Fruit fly (Drosophila melanogaster) whole organism, embryonic: ENCODE measurements around the gene CG15890.

Experiments
- Atf3 ChIP-seq: fragments of 200-800 bp; sonication (Bioruptor generic); optimal IDR thresholded peaks from 3 replicates; lab custom pipeline; 2016; ENCODE audit warnings: missing biosample characterization, missing genetic modification characterization
- CG10209 ChIP-seq: fragments of 200-800 bp; sonication (Bioruptor generic); optimal IDR thresholded peaks from 3 replicates; lab custom pipeline; 2017; ENCODE audit warnings: missing biosample characterization, mild to moderate bottlenecking, missing genetic modification characterization, missing genetic modification reagents
- CG1024 ChIP-seq: fragments of 200-800 bp; sonication (Bioruptor generic); IDR thresholded peaks from 2 replicates; pipeline ENCODE4 v1.3.6; 2022; ENCODE audit warnings: missing biosample characterization, missing genetic modification characterization
- CG10462 ChIP-seq: fragments of 200-800 bp; sonication (Bioruptor generic); optimal IDR thresholded peaks from 2 replicates; lab custom pipeline; 2016; ENCODE audit warnings: missing biosample characterization, missing genetic modification characterization
- CG10979 ChIP-seq: fragments of 200-800 bp; sonication (Bioruptor generic); optimal IDR thresholded peaks from 2 replicates; lab custom pipeline; 2018; ENCODE audit warnings: missing biosample characterization, mild to moderate bottlenecking, missing genetic modification characterization, moderate library complexity
- CG12104 ChIP-seq: fragments of 200-800 bp; sonication (Bioruptor generic); optimal IDR thresholded peaks from 3 replicates; lab custom pipeline; 2016; ENCODE audit warnings: missing biosample characterization, missing genetic modification characterization
- CG17385 ChIP-seq: fragments of 200-800 bp; sonication (Bioruptor generic); optimal IDR thresholded peaks from 3 replicates; lab custom pipeline; 2018; ENCODE audit warnings: missing biosample characterization, mild to moderate bottlenecking, missing genetic modification characterization
- CG17802 ChIP-seq: fragments of 200-800 bp; sonication (Bioruptor generic); optimal IDR thresholded peaks from 2 replicates; lab custom pipeline; 2018; ENCODE audit warnings: missing biosample characterization, mild to moderate bottlenecking, missing genetic modification characterization, moderate library complexity
- CG30431 ChIP-seq: fragments of 200-800 bp; sonication (Bioruptor generic); optimal IDR thresholded peaks from 2 replicates; lab custom pipeline; 2017; ENCODE audit warnings: missing biosample characterization, missing genetic modification characterization
- CG33213 ChIP-seq: fragments of 200-800 bp; sonication (Bioruptor generic); optimal IDR thresholded peaks from 3 replicates; lab custom pipeline; 2016; ENCODE audit warnings: missing biosample characterization, missing genetic modification characterization
- CG33557 ChIP-seq: fragments of 200-800 bp; sonication (Bioruptor generic); optimal IDR thresholded peaks from 2 replicates; lab custom pipeline; 2019; ENCODE audit warnings: missing biosample characterization, mild to moderate bottlenecking, missing genetic modification characterization, moderate library complexity
- CG6765 ChIP-seq: fragments of 200-800 bp; sonication (Bioruptor generic); optimal IDR thresholded peaks from 3 replicates; lab custom pipeline; 2017; ENCODE audit warnings: missing biosample characterization, mild to moderate bottlenecking, missing genetic modification characterization
- CG8089 ChIP-seq: fragments of 200-800 bp; sonication (Bioruptor generic); optimal IDR thresholded peaks from 3 replicates; lab custom pipeline; 2016; ENCODE audit warnings: missing biosample characterization, missing genetic modification characterization
- CG8290 ChIP-seq, 3 experiments: fragments of 200-800 bp; sonication (Bioruptor generic); optimal IDR thresholded peaks; 2 replicates each; lab custom pipeline; 2016 to 2019; ENCODE audit warnings: missing biosample characterization in 3 of 3, missing genetic modification characterization in 3 of 3, mild to moderate bottlenecking in 2 of 3, moderate library complexity in 1 of 3
- D ChIP-seq, 2 experiments: fragments of 200-800 bp in 1 of 2; fragments of >200 bp in 1 of 2; sonication (Bioruptor generic) in 1 of 2; optimal IDR thresholded peaks; 2 replicates in 1 of 2; 3 replicates in 1 of 2; lab custom pipeline; 2017; ENCODE audit warnings: mild to moderate bottlenecking in 1 of 2, missing biosample characterization in 1 of 2, missing genetic modification characterization in 1 of 2, missing genetic modification reagents in 1 of 2
- HLH3B ChIP-seq: fragments of 200-800 bp; sonication (Bioruptor generic); IDR thresholded peaks from 2 replicates; pipeline ENCODE4 v1.3.6; 2022; ENCODE audit warnings: missing biosample characterization, missing genetic modification characterization
- HLHmδ ChIP-seq: fragments of 200-800 bp; sonication (Bioruptor generic); optimal IDR thresholded peaks from 2 replicates; lab custom pipeline; 2018; ENCODE audit warnings: missing biosample characterization, mild to moderate bottlenecking, missing genetic modification characterization, moderate library complexity
- HmgD ChIP-seq: fragments of 200-800 bp; sonication (Bioruptor generic); optimal IDR thresholded peaks from 3 replicates; lab custom pipeline; 2016; ENCODE audit warnings: missing biosample characterization, missing genetic modification characterization
- Hr3 ChIP-seq: fragments of 200-800 bp; sonication (Bioruptor generic); optimal IDR thresholded peaks from 3 replicates; lab custom pipeline; 2016; ENCODE audit warnings: missing biosample characterization, missing genetic modification characterization
- MBD-R2 ChIP-seq: fragments of 200-800 bp; sonication (Bioruptor generic); IDR thresholded peaks from 2 replicates; pipeline ENCODE4 v1.3.6; 2022; ENCODE audit warnings: missing biosample characterization, missing genetic modification characterization
- Med ChIP-seq: fragments of 200-800 bp; sonication (Bioruptor generic); peaks from one replicate; lab custom pipeline; 2016; ENCODE audit warnings: missing biosample characterization, missing genetic modification characterization, mild to moderate bottlenecking, inconsistent platforms, moderate library complexity
- Mrtf ChIP-seq: fragments of 200-800 bp; sonication (Bioruptor generic); IDR thresholded peaks from 3 replicates; pipeline ENCODE4 v1.3.6; 2022; ENCODE audit warnings: missing biosample characterization, missing genetic modification characterization
- Oli ChIP-seq: fragments of 200-800 bp; sonication (Bioruptor generic); optimal IDR thresholded peaks from 2 replicates; lab custom pipeline; 2018; ENCODE audit warnings: missing biosample characterization, mild to moderate bottlenecking, missing genetic modification characterization, moderate library complexity
- Optix ChIP-seq: fragments of 200-800 bp; sonication (Bioruptor generic); IDR thresholded peaks from 3 replicates; pipeline ENCODE4 v1.3.6; 2022; ENCODE audit warnings: missing biosample characterization, missing genetic modification characterization
- Pdp1 ChIP-seq, 2 experiments: fragments of 200-800 bp; sonication (Bioruptor generic); optimal IDR thresholded peaks; 3 replicates each; lab custom pipeline; 2016; ENCODE audit warnings: missing biosample characterization in 2 of 2, missing genetic modification characterization in 2 of 2, mild to moderate bottlenecking in 1 of 2, moderate library complexity in 1 of 2
- Taf1 ChIP-seq: fragments of 200-800 bp; sonication (Bioruptor generic); IDR thresholded peaks from 2 replicates; pipeline ENCODE4 v1.3.6; 2022; ENCODE audit warnings: missing biosample characterization, missing genetic modification characterization
- ap ChIP-seq: fragments of 200-800 bp; sonication (Bioruptor generic); IDR thresholded peaks from 2 replicates; pipeline ENCODE4 v1.3.6; 2022; ENCODE audit warnings: missing biosample characterization, missing genetic modification characterization
- ash1 ChIP-seq: fragments of 200-800 bp; sonication (Bioruptor generic); optimal IDR thresholded peaks from 2 replicates; lab custom pipeline; 2018; ENCODE audit warnings: missing biosample characterization, mild to moderate bottlenecking, missing genetic modification characterization
- bab2 ChIP-seq: fragments of 200-800 bp; sonication (Bioruptor generic); optimal IDR thresholded peaks from 2 replicates; lab custom pipeline; 2016; ENCODE audit warnings: missing biosample characterization, missing genetic modification characterization
- cato ChIP-seq: fragments of 200-800 bp; sonication (Bioruptor generic); optimal IDR thresholded peaks from 2 replicates; lab custom pipeline; 2016; ENCODE audit warnings: missing biosample characterization, missing genetic modification characterization, borderline replicate concordance
- cwo ChIP-seq: fragments of 200-800 bp; sonication (Bioruptor generic); optimal IDR thresholded peaks from 3 replicates; lab custom pipeline; 2017; ENCODE audit warnings: missing biosample characterization, missing genetic modification characterization, mild to moderate bottlenecking, moderate library complexity, missing genetic modification reagents
- dimm ChIP-seq: fragments of 200-800 bp; sonication (Bioruptor generic); IDR thresholded peaks from 2 replicates; pipeline ENCODE4 v1.3.6; 2022; ENCODE audit warnings: missing biosample characterization, missing genetic modification characterization
- dysf ChIP-seq: fragments of 200-800 bp; sonication (Bioruptor generic); IDR thresholded peaks from 3 replicates; pipeline ENCODE4 v1.3.6; 2022; ENCODE audit warnings: missing biosample characterization, missing genetic modification characterization
- eyg ChIP-seq: fragments of 200-800 bp; sonication (Bioruptor generic); optimal IDR thresholded peaks from 3 replicates; lab custom pipeline; 2016; ENCODE audit warnings: missing biosample characterization, missing genetic modification characterization
- gem ChIP-seq: fragments of 200-800 bp; sonication (Bioruptor generic); optimal IDR thresholded peaks from 2 replicates; lab custom pipeline; 2019; ENCODE audit warnings: missing biosample characterization, mild to moderate bottlenecking, missing genetic modification characterization, moderate library complexity
- hkb ChIP-seq, 2 experiments: fragments of 200-800 bp in 1 of 2; fragments of >200 bp in 1 of 2; sonication (Bioruptor generic) in 1 of 2; IDR thresholded peaks in 1 of 2; optimal IDR thresholded peaks in 1 of 2; 2 replicates each; pipeline versions ENCODE4 v1.3.6 to Lab custom; 2017 to 2022; ENCODE audit warnings: missing biosample characterization in 1 of 2, missing genetic modification characterization in 1 of 2
- ind ChIP-seq: fragments of 200-800 bp; sonication (Bioruptor generic); optimal IDR thresholded peaks from 3 replicates; lab custom pipeline; 2016; ENCODE audit warnings: missing biosample characterization, missing genetic modification characterization
- inv ChIP-seq: fragments of 200-800 bp; sonication (Bioruptor generic); IDR thresholded peaks from 2 replicates; pipeline ENCODE4 v1.3.6; 2022; ENCODE audit warnings: missing biosample characterization, missing genetic modification characterization; ENCODE audit not compliant: partially characterized antibody
- kni ChIP-seq: fragments of 200-800 bp; sonication (Bioruptor generic); optimal IDR thresholded peaks from 3 replicates; lab custom pipeline; 2017; ENCODE audit warnings: mild to moderate bottlenecking, missing biosample characterization, missing genetic modification reagents, missing genetic modification characterization
- nom ChIP-seq: fragments of 200-800 bp; sonication (Bioruptor generic); optimal IDR thresholded peaks from 2 replicates; lab custom pipeline; 2017; ENCODE audit warnings: missing biosample characterization, missing genetic modification characterization, mild to moderate bottlenecking, moderate library complexity, missing genetic modification reagents
- pan ChIP-seq, 4 experiments: fragments of >200 bp in 3 of 4; fragments of 200-800 bp in 1 of 4; sonication (Bioruptor generic) in 1 of 4; optimal IDR thresholded peaks in 3 of 4; IDR thresholded peaks in 1 of 4; 2 replicates each; pipeline versions ENCODE4 v1.3.6 to Lab custom; 2017 to 2022; ENCODE audit warnings: missing biosample characterization in 2 of 4, missing genetic modification characterization in 2 of 4, mixed read lengths in 1 of 4
- psq ChIP-seq: fragments of 200-800 bp; sonication (Bioruptor generic); optimal IDR thresholded peaks from 2 replicates; lab custom pipeline; 2017; ENCODE audit warnings: missing biosample characterization, missing genetic modification characterization
- ro ChIP-seq: fragments of 200-800 bp; sonication (Bioruptor generic); IDR thresholded peaks from 2 replicates; pipeline ENCODE4 v1.3.6; 2022; ENCODE audit warnings: missing biosample characterization, missing genetic modification characterization
- sens ChIP-seq: fragments of 200-800 bp; sonication (Bioruptor generic); peaks from one replicate; lab custom pipeline; 2016; ENCODE audit warnings: missing biosample characterization, missing genetic modification characterization
- slou ChIP-seq: fragments of 200-800 bp; sonication (Bioruptor generic); optimal IDR thresholded peaks from 3 replicates; lab custom pipeline; 2016; ENCODE audit warnings: missing biosample characterization, missing genetic modification characterization
- sqz ChIP-seq: fragments of 200-800 bp; sonication (Bioruptor generic); optimal IDR thresholded peaks from 3 replicates; lab custom pipeline; 2018; ENCODE audit warnings: missing biosample characterization, mild to moderate bottlenecking, missing genetic modification characterization
- trh ChIP-seq: fragments of 200-800 bp; sonication (Bioruptor generic); optimal IDR thresholded peaks from 2 replicates; lab custom pipeline; 2016; ENCODE audit warnings: missing biosample characterization, missing genetic modification characterization
- tx ChIP-seq: fragments of 200-800 bp; sonication (Bioruptor generic); optimal IDR thresholded peaks from 2 replicates; lab custom pipeline; 2016; ENCODE audit warnings: missing biosample characterization, missing genetic modification characterization
- yki ChIP-seq: fragments of >200 bp; optimal IDR thresholded peaks from 3 replicates; lab custom pipeline; 2018
- zfh1 ChIP-seq: fragments of 200-800 bp; sonication (Bioruptor generic); IDR thresholded peaks from 3 replicates; pipeline ENCODE4 v1.3.6; 2022; ENCODE audit warnings: missing biosample characterization, missing genetic modification characterization

CG15890 gene

DNA sequence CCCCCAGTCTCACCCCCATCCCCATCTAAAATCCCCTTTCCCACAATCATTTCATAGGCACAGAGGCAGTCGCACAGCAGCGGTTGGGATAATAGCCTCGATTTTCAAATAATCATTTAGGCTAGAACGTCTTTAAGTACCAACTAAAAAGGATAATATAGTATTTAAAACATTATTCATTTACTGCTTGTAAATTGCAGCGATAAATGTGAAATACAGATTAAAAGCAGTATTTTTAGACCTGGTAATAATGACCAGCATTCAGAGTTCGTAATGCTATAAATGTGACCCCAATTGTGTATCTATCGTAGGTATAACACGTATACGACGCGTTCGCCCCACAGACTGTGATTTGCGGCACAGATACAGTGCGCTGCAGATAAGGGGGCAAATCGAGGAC lies 38.0 kb downstream of the CG15890 start (continued):
- TF ChIP-seq CG8089 (GFP tag; lab: Kevin White, UChicago) (no peak), pan (optimal IDR thresholded peaks at IDR 0.05; lab: Kevin White, UChicago) (no peak), pan (GFP tag; optimal IDR thresholded peaks at IDR 0.05 in 1 of 2, IDR thresholded peaks at IDR 0.05 in 1 of 2) (peak in 1 of 2 experiments; percentile 38), gem (peak; percentile 61), cato (GFP tag; lab: Kevin White, UChicago) (no peak), CG17802 (tag; lab: Kevin White, UChicago) (no peak), eyg (no peak), CG30431 (no peak), CG17385 (GFP tag; lab: Kevin White, UChicago) (peak; percentile 13), ap (no peak), bab2 (no peak), hkb (optimal IDR thresholded peaks at IDR 0.05; lab: Kevin White, UChicago) (no peak), hkb (GFP tag; IDR thresholded peaks at IDR 0.05; lab: Robert Waterston, UW) (peak; percentile 37; the same call in 1 of the 2 replicates), tx (GFP tag; lab: Kevin White, UChicago) (no peak), zfh1 (GFP tag; lab: Robert Waterston, UW) (no peak), cwo (GFP tag; lab: Kevin White, UChicago) (peak; percentile 22), CG12104 (GFP tag; lab: Kevin White, UChicago) (no peak), CG10462 (GFP tag; lab: Kevin White, UChicago) (no peak), kni (GFP tag; lab: Kevin White, UChicago) (no peak), HLH3B (GFP tag; lab: Robert Waterston, UW) (no peak), yki (lab: Kevin White, UChicago) (no peak), sqz (GFP tag; lab: Kevin White, UChicago) (no peak), Atf3 (GFP tag; lab: Kevin White, UChicago) (no peak), trh (GFP tag; lab: Kevin White, UChicago) (no peak), Hr3 (GFP tag; lab: Kevin White, UChicago) (no peak), Pdp1 (GFP tag; optimal IDR thresholded peaks at IDR 0.05; lab: Kevin White, UChicago) (no peak), dimm (GFP tag; lab: Robert Waterston, UW) (no peak), Taf1 (GFP tag; lab: Robert Waterston, UW) (no peak), Mrtf (GFP tag; lab: Robert Waterston, UW) (peak; percentile 21; the same call in 1 of the 3 replicates), Oli (tag; lab: Kevin White, UChicago) (peak; percentile 40), CG10209 (GFP tag; lab: Kevin White, UChicago) (peak; percentile 37), psq (GFP tag; lab: Kevin White, UChicago) (no peak), dysf (GFP tag; lab: Robert Waterston, UW) (peak; percentile 67), HLHmδ (no peak), Med (GFP tag; lab: Kevin White, UChicago) (peak; percentile 65), Optix (GFP tag; lab: Robert Waterston, UW) (no peak), slou (GFP tag; lab: Kevin White, UChicago) (no peak), HmgD (GFP tag; lab: Kevin White, UChicago) (no peak), CG6765 (GFP tag; lab: Kevin White, UChicago) (no peak), sens (GFP tag; lab: Kevin White, UChicago) (peak; percentile 76), ind (GFP tag; lab: Kevin White, UChicago) (no peak), CG33557 (no peak), CG33213 (GFP tag; lab: Kevin White, UChicago) (no peak), CG10979 (peak; percentile 40), nom (no peak), ro (no peak), inv (GFP tag; lab: Robert Waterston, UW) (no peak), MBD-R2 (GFP tag; lab: Robert Waterston, UW) (no peak), ash1 (GFP tag; lab: Kevin White, UChicago) (no peak), CG1024 (no peak), CG8290 (GFP tag; optimal IDR thresholded peaks at IDR 0.05; lab: Kevin White, UChicago) (no peak), CG8290 (tag; optimal IDR thresholded peaks at IDR 0.05; lab: Kevin White, UChicago) (peak in 1 of 2 experiments; percentile 1), D (optimal IDR thresholded peaks at IDR 0.05; lab: Kevin White, UChicago) (no peak), D (GFP tag; optimal IDR thresholded peaks at IDR 0.05; lab: Kevin White, UChicago) (peak; percentile 14)
